Worm (Caenorhabditis elegans) whole organism, L3 larva: ENCODE data around the gene mpk-2.

Source experiments
- ceh-28 ChIP-seq: fragments of 150-350 bp; optimal IDR thresholded peaks from 2 replicates; lab custom pipeline; 2014; ENCODE audit warnings: missing biosample characterization, missing genetic modification reagents, missing genetic modification characterization
- egl-5 ChIP-seq: fragments of 150-350 bp; optimal IDR thresholded peaks from 2 replicates; lab custom pipeline; 2017; ENCODE audit warnings: missing biosample characterization, missing genetic modification reagents, missing genetic modification characterization, inconsistent platforms
- elt-2 ChIP-seq: sonication (generic microtip); optimal IDR thresholded peaks from 2 replicates; lab custom pipeline; 2016; ENCODE audit warnings: missing genetic modification reagents, mild to moderate bottlenecking, missing genetic modification characterization, missing compliant biosample characterization
- elt-3 ChIP-seq, 3 experiments: fragments of 150-350 bp in 1 of 3; sonication (generic microtip) in 2 of 3; optimal IDR thresholded peaks; 2 replicates in 2 of 3; 4 replicates in 1 of 3; lab custom pipeline; 2014 to 2017; ENCODE audit warnings: missing biosample characterization in 3 of 3, missing genetic modification characterization in 3 of 3
- lin-15B ChIP-seq: fragments of 150-350 bp; optimal IDR thresholded peaks from 2 replicates; lab custom pipeline; 2014; ENCODE audit warnings: missing biosample characterization, missing genetic modification characterization
- mdl-1 ChIP-seq: fragments of 150-350 bp; optimal IDR thresholded peaks from 2 replicates; lab custom pipeline; 2014; ENCODE audit warnings: missing biosample characterization, missing genetic modification characterization
- nhr-11 ChIP-seq: fragments of 150-350 bp; optimal IDR thresholded peaks from 2 replicates; lab custom pipeline; 2014; ENCODE audit warnings: missing biosample characterization, missing genetic modification characterization
- nhr-23 ChIP-seq: fragments of 150-350 bp; optimal IDR thresholded peaks from 2 replicates; lab custom pipeline; 2014; ENCODE audit warnings: missing biosample characterization, missing genetic modification reagents, missing genetic modification characterization
- nhr-237 ChIP-seq: fragments of 150-350 bp; optimal IDR thresholded peaks from 2 replicates; lab custom pipeline; 2014; ENCODE audit warnings: missing biosample characterization, missing genetic modification characterization
- nhr-25 ChIP-seq: sonication (generic microtip); optimal IDR thresholded peaks from 2 replicates; lab custom pipeline; 2017; ENCODE audit warnings: missing biosample characterization, missing genetic modification characterization
- nhr-43 ChIP-seq: sonication (generic microtip); optimal IDR thresholded peaks from 2 replicates; lab custom pipeline; 2016; ENCODE audit warnings: mild to moderate bottlenecking, missing genetic modification characterization, missing compliant biosample characterization; ENCODE audit not compliant: poor library complexity, severe bottlenecking
- pqm-1 ChIP-seq: fragments of 150-350 bp; optimal IDR thresholded peaks from 2 replicates; lab custom pipeline; 2017; ENCODE audit warnings: missing biosample characterization, missing genetic modification characterization, inconsistent platforms
- skn-1 ChIP-seq: fragments of 150-350 bp; optimal IDR thresholded peaks from 2 replicates; lab custom pipeline; 2014; ENCODE audit warnings: missing biosample characterization, missing genetic modification characterization
- ztf-4 ChIP-seq: fragments of 150-350 bp; optimal IDR thresholded peaks from 2 replicates; lab custom pipeline; 2014; ENCODE audit warnings: missing biosample characterization, missing genetic modification characterization

DNA sequence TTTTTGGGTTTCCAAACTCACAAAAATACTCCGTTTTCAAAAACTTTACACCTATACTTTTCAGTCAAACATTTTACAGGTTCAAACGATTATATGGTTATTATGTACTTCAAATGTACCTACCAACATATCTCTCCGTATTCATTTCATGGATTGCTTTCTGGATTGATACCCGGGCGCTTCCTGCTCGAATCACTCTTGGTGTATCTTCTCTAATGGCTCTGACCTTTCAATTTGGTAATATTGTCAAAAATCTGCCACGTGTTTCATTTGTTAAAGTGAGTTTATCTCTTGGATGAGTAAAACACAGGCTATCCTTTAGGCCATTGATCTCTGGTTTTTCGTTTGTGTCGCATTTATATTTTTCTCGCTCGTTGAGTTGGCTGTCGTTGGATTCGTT is 27.9 kb downstream of the mpk-2 start:
- TF ChIP-seq ceh-28 (no peak), ztf-4 (no peak), nhr-25 (tag; lab: Kevin White, UChicago) (no peak), egl-5 (tag; lab: Kevin White, UChicago) (no peak), pqm-1 (tag; lab: Kevin White, UChicago) (no peak), elt-3 (tag; optimal IDR thresholded peaks at IDR 0.05; lab: Kevin White, UChicago) (no peak), lin-15B (tag; lab: Kevin White, UChicago) (no peak), nhr-43 (tag; lab: Kevin White, UChicago) (no peak), skn-1 (tag; lab: Kevin White, UChicago) (no peak), mdl-1 (no peak), nhr-237 (tag; lab: Kevin White, UChicago) (no peak), nhr-23 (tag; lab: Kevin White, UChicago) (no peak), elt-2 (tag; lab: Kevin White, UChicago) (no peak), nhr-11 (tag; lab: Kevin White, UChicago) (no peak)
